ENCODE assay signal across 5 fruit fly cellular contexts in the genomic region with DNA sequence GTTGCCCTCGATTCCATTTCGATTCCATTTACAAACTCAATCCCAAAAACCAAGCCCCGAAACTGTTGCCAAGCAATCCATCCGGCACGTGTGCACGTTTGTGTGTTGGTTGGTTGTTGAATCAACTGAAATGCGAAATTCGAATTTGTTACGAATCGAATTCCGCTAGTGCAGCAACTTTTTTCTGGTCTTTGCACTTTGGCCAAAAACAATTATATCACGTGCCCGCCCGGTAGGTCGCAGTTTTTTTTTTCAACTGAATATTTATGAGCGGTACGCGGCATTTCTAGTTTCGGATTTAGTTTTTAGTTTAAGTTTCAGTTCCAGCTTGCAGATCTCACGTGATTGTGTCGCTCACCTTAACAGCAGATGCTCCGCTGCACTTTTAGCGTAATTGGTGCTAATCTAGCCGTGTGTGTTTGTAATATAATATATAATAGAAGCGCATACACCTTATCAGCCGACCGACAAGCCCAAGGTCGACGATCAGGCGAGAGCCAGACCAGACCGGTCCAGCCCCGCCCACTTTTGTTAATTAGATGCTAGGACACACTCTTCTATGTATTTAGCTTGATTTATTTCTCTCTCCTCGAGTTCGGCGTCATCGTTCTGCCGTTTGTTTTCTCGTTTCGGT.
TF ChIP-seq lines count a peak whose summit lies in the region.

No protein-coding gene starts in this region.

- no peak for TF ChIP-seq CTCF in whole organism, embryonic (GFP tag; optimal IDR thresholded peaks at IDR 0.05; lab: Kevin White, UChicago)

TF ChIP-seq in whole organism, adult, 20 proteins besides CTCF, POLR2A, EP300 and RAD21:
- no peak for TF ChIP-seq CG5204 (GFP tag; optimal IDR thresholded peaks at IDR 0.05; lab: Kevin White, UChicago)
- TF ChIP-seq CG14711 (tag; optimal IDR thresholded peaks at IDR 0.05; lab: Kevin White, UChicago): no peak
- TF ChIP-seq kay (GFP tag; lab: Kevin White, UChicago; ENCODE audit: borderline replicate concordance): peak; percentile 95
- peak; percentile 67 for TF ChIP-seq CG12768 (GFP tag; optimal IDR thresholded peaks at IDR 0.05; lab: Kevin White, UChicago)
- no peak for TF ChIP-seq CG7045 (GFP tag; optimal IDR thresholded peaks at IDR 0.05; lab: Kevin White, UChicago)
- TF ChIP-seq toe (GFP tag; optimal IDR thresholded peaks at IDR 0.05; lab: Kevin White, UChicago): no peak
- peak; percentile 97 for TF ChIP-seq tj (GFP tag; optimal IDR thresholded peaks at IDR 0.05; lab: Kevin White, UChicago)
- peak; percentile 87 for TF ChIP-seq cic (GFP tag; optimal IDR thresholded peaks at IDR 0.05; lab: Kevin White, UChicago)
- TF ChIP-seq Mnt (GFP tag; optimal IDR thresholded peaks at IDR 0.05; lab: Kevin White, UChicago): peak; percentile 17
- peak; percentile 4 for TF ChIP-seq ovo (GFP tag; optimal IDR thresholded peaks at IDR 0.05; lab: Kevin White, UChicago)
- no peak for TF ChIP-seq CG33017 (tag; optimal IDR thresholded peaks at IDR 0.05; lab: Kevin White, UChicago)
- TF ChIP-seq pad (GFP tag; optimal IDR thresholded peaks at IDR 0.05; lab: Kevin White, UChicago): no peak
- TF ChIP-seq cnc (optimal IDR thresholded peaks at IDR 0.05; lab: Kevin White, UChicago): peak in 1 of 2 experiments; percentile 17
- TF ChIP-seq bab1 (GFP tag; optimal IDR thresholded peaks at IDR 0.05; lab: Kevin White, UChicago): no peak

TF ChIP-seq in whole organism, embryonic, 481 proteins besides CTCF, POLR2A, EP300 and RAD21:
- TF ChIP-seq twi (tag; optimal IDR thresholded peaks at IDR 0.05; lab: Kevin White, UChicago) (no peak), CG30431 (GFP tag; optimal IDR thresholded peaks at IDR 0.05; lab: Kevin White, UChicago) (no peak), Xbp1 (GFP tag; optimal IDR thresholded peaks at IDR 0.05; lab: Kevin White, UChicago) (no peak), CG11560 (tag; IDR thresholded peaks at IDR 0.05; lab: Robert Waterston, UW) (no peak), ci (GFP tag; IDR thresholded peaks at IDR 0.05; lab: Robert Waterston, UW) (0 out of 3 replicates have a peak, but pooled peaks have one; percentile 26), sens-2 (GFP tag; IDR thresholded peaks at IDR 0.05; lab: Robert Waterston, UW) (no peak), lov (optimal IDR thresholded peaks at IDR 0.05; lab: Kevin White, UChicago) (no peak), lov (GFP tag; IDR thresholded peaks at IDR 0.05; lab: Robert Waterston, UW) (no peak), fu2 (GFP tag; optimal IDR thresholded peaks at IDR 0.05; lab: Kevin White, UChicago) (no peak), odd (GFP tag; optimal IDR thresholded peaks at IDR 0.05; lab: Kevin White, UChicago) (no peak), CG1832 (GFP tag; optimal IDR thresholded peaks at IDR 0.05; lab: Kevin White, UChicago) (no peak), cwo (GFP tag; optimal IDR thresholded peaks at IDR 0.05; lab: Kevin White, UChicago) (peak; percentile 93)

TF ChIP-seq in whole organism, prepupa, 60 proteins besides CTCF, POLR2A, EP300 and RAD21:
- TF ChIP-seq acj6 (GFP tag; optimal IDR thresholded peaks at IDR 0.05; lab: Kevin White, UChicago): no peak
- TF ChIP-seq svp (GFP tag; lab: Kevin White, UChicago): peak; percentile 55

TF ChIP-seq in whole organism, pupa, 21 proteins besides CTCF, POLR2A, EP300 and RAD21:
- TF ChIP-seq EcR (GFP tag; optimal IDR thresholded peaks at IDR 0.05; lab: Kevin White, UChicago): peak; percentile 48
- no peak for TF ChIP-seq Pif1B (GFP tag; optimal IDR thresholded peaks at IDR 0.05; lab: Kevin White, UChicago)

TF ChIP-seq in whole organism, wandering third instar larva, 38 proteins besides CTCF, POLR2A, EP300 and RAD21:
- TF ChIP-seq dsf (GFP tag; optimal IDR thresholded peaks at IDR 0.05; lab: Kevin White, UChicago; ENCODE audit: borderline replicate concordance): no peak
- no peak for TF ChIP-seq ey (GFP tag; optimal IDR thresholded peaks at IDR 0.05; lab: Kevin White, UChicago)
- no peak for TF ChIP-seq Hr78 (GFP tag; optimal IDR thresholded peaks at IDR 0.05; lab: Kevin White, UChicago)
- TF ChIP-seq HLH106 (tag; optimal IDR thresholded peaks at IDR 0.05; lab: Kevin White, UChicago): no peak
- no peak for TF ChIP-seq Rel (GFP tag; optimal IDR thresholded peaks at IDR 0.05; lab: Kevin White, UChicago)
- TF ChIP-seq Rel (tag; optimal IDR thresholded peaks at IDR 0.05; lab: Kevin White, UChicago): peak; percentile 12
